Fruit fly (Drosophila melanogaster) whole organism, wandering third instar larva: ENCODE data around the gene Cont.

Source experiments
- Abd-B ChIP-seq: fragments of >200 bp; optimal IDR thresholded peaks from 2 replicates; lab custom pipeline; 2017; ENCODE audit warnings: missing biosample characterization, missing genetic modification characterization
- CG32264 ChIP-seq: fragments of 200-800 bp; sonication (Bioruptor generic); optimal IDR thresholded peaks from 2 replicates; lab custom pipeline; 2016; ENCODE audit warnings: missing biosample characterization, missing genetic modification characterization
- CG9705 ChIP-seq: fragments of 200-800 bp; sonication (Bioruptor generic); optimal IDR thresholded peaks from 2 replicates; lab custom pipeline; 2018; ENCODE audit warnings: missing biosample characterization, mild to moderate bottlenecking, missing genetic modification characterization
- CrebA ChIP-seq: fragments of 200-800 bp; sonication (Bioruptor generic); optimal IDR thresholded peaks from 2 replicates; lab custom pipeline; 2016; ENCODE audit warnings: missing biosample characterization, mild to moderate bottlenecking, missing genetic modification characterization, borderline replicate concordance
- Dif ChIP-seq: fragments of 200-275, 200-300 bp; sonication (Bioruptor generic); optimal IDR thresholded peaks from 2 replicates; lab custom pipeline; 2018; ENCODE audit warnings: missing biosample characterization, missing genetic modification characterization; ENCODE audit not compliant: partially characterized antibody
- GATAd ChIP-seq: sonication (Bioruptor generic); optimal IDR thresholded peaks from 2 replicates; lab custom pipeline; 2016; ENCODE audit warnings: missing biosample characterization, missing genetic modification characterization
- HLH106 ChIP-seq: fragments of 200-800 bp; optimal IDR thresholded peaks from 3 replicates; lab custom pipeline; 2019; ENCODE audit warnings: missing biosample characterization, mild to moderate bottlenecking, missing genetic modification characterization, moderate library complexity
- Hnf4 ChIP-seq: fragments of 200-800 bp; sonication (Bioruptor generic); optimal IDR thresholded peaks from 2 replicates; lab custom pipeline; 2016; ENCODE audit warnings: missing biosample characterization, mild to moderate bottlenecking, missing genetic modification characterization
- Hr78 ChIP-seq: fragments of >200 bp; optimal IDR thresholded peaks from 2 replicates; lab custom pipeline; 2017; ENCODE audit warnings: missing biosample characterization, missing genetic modification characterization
- Hr83 ChIP-seq: fragments of 200-300 bp; sonication (Bioruptor generic); optimal IDR thresholded peaks from 2 replicates; lab custom pipeline; 2016; ENCODE audit warnings: missing biosample characterization, mild to moderate bottlenecking, missing genetic modification characterization, moderate library complexity; ENCODE audit not compliant: poor library complexity, severe bottlenecking
- Jra ChIP-seq: sonication (Bioruptor generic); optimal IDR thresholded peaks from 2 replicates; lab custom pipeline; 2016; ENCODE audit warnings: missing biosample characterization, missing genetic modification characterization
- Mio ChIP-seq: sonication (Bioruptor generic); optimal IDR thresholded peaks from 2 replicates; lab custom pipeline; 2016; ENCODE audit warnings: missing biosample characterization, missing genetic modification characterization
- Myc ChIP-seq: fragments of >200 bp; optimal IDR thresholded peaks from 2 replicates; lab custom pipeline; 2017
- N ChIP-seq: fragments of >200 bp; optimal IDR thresholded peaks from 2 replicates; lab custom pipeline; 2018; ENCODE audit warnings: missing biosample characterization, missing external identifiers, missing genetic modification characterization
- OdsH ChIP-seq: fragments of 200-800 bp; sonication (Bioruptor generic); optimal IDR thresholded peaks from 2 replicates; lab custom pipeline; 2016; ENCODE audit warnings: missing biosample characterization, mild to moderate bottlenecking, missing genetic modification characterization
- Rel ChIP-seq, 2 experiments: fragments of 200-800 bp; sonication (Bioruptor generic) in 1 of 2; optimal IDR thresholded peaks; 2 replicates in 1 of 2; 3 replicates in 1 of 2; lab custom pipeline; 2016 to 2019; ENCODE audit warnings: mild to moderate bottlenecking in 2 of 2, missing biosample characterization in 2 of 2, missing genetic modification characterization in 2 of 2, moderate library complexity in 1 of 2
- Sp1 ChIP-seq: fragments of 200-800 bp; sonication (Bioruptor generic); optimal IDR thresholded peaks from 3 replicates; lab custom pipeline; 2019; ENCODE audit warnings: missing biosample characterization, mild to moderate bottlenecking, missing genetic modification characterization, moderate library complexity
- Vsx2 ChIP-seq: fragments of 200-300, 225-300 bp; sonication (Bioruptor generic); optimal IDR thresholded peaks from 2 replicates; lab custom pipeline; 2018; ENCODE audit warnings: missing biosample characterization, missing genetic modification characterization; ENCODE audit not compliant: partially characterized antibody
- br ChIP-seq: fragments of 200-800 bp; sonication (Bioruptor generic); optimal IDR thresholded peaks from 2 replicates; lab custom pipeline; 2016; ENCODE audit warnings: missing biosample characterization, missing genetic modification characterization
- brk ChIP-seq: fragments of 200-800 bp; sonication (Bioruptor generic); optimal IDR thresholded peaks from 2 replicates; lab custom pipeline; 2016; ENCODE audit warnings: missing biosample characterization, mild to moderate bottlenecking, missing genetic modification characterization
- dl ChIP-seq, 2 experiments: fragments of 175-275, 200-275 bp in 1 of 2; fragments of 200-275 bp in 1 of 2; sonication (Bioruptor generic); optimal IDR thresholded peaks; lab custom pipeline; 2018; ENCODE audit warnings: mild to moderate bottlenecking in 2 of 2, missing biosample characterization in 2 of 2, missing genetic modification characterization in 2 of 2, moderate library complexity in 2 of 2; ENCODE audit not compliant: partially characterized antibody in 2 of 2, insufficient read depth in 1 of 2
- dmrt93B ChIP-seq: fragments of 200-800 bp; sonication (Bioruptor generic); optimal IDR thresholded peaks from 2 replicates; lab custom pipeline; 2018; ENCODE audit warnings: missing biosample characterization, mild to moderate bottlenecking, missing genetic modification characterization
- dsf ChIP-seq: sonication (Bioruptor generic); optimal IDR thresholded peaks from 2 replicates; lab custom pipeline; 2016; ENCODE audit warnings: missing biosample characterization, missing genetic modification characterization, borderline replicate concordance
- ey ChIP-seq: fragments of 200-800 bp; sonication (Bioruptor generic); optimal IDR thresholded peaks from 2 replicates; lab custom pipeline; 2016; ENCODE audit warnings: missing biosample characterization, missing genetic modification characterization
- foxo ChIP-seq, 2 experiments: fragments of 200-800 bp; sonication (Bioruptor generic); optimal IDR thresholded peaks; 2 replicates in 1 of 2; 3 replicates in 1 of 2; lab custom pipeline; 2016 to 2017; ENCODE audit warnings: missing biosample characterization in 2 of 2, missing genetic modification characterization in 2 of 2
- fru ChIP-seq: fragments of 200-800 bp; sonication (Bioruptor generic); optimal IDR thresholded peaks from 3 replicates; lab custom pipeline; 2016; ENCODE audit warnings: missing biosample characterization, mild to moderate bottlenecking, missing genetic modification characterization
- h ChIP-seq: fragments of 200-800 bp; sonication (Bioruptor generic); optimal IDR thresholded peaks from 3 replicates; lab custom pipeline; 2016; ENCODE audit warnings: missing biosample characterization, mild to moderate bottlenecking, missing genetic modification characterization
- jim ChIP-seq: fragments of 175-275, 200-325 bp; sonication (Bioruptor generic); optimal IDR thresholded peaks from 2 replicates; lab custom pipeline; 2016; ENCODE audit warnings: missing biosample characterization, mild to moderate bottlenecking, missing genetic modification characterization
- lola ChIP-seq: fragments of >200 bp; optimal IDR thresholded peaks from 2 replicates; lab custom pipeline; 2017; ENCODE audit warnings: missing biosample characterization, missing genetic modification characterization
- pan ChIP-seq: fragments of >200 bp; optimal IDR thresholded peaks from 2 replicates; lab custom pipeline; 2017
- psq ChIP-seq: fragments of 200-800 bp; sonication (Bioruptor generic); optimal IDR thresholded peaks from 3 replicates; lab custom pipeline; 2017; ENCODE audit warnings: missing biosample characterization, mild to moderate bottlenecking, missing genetic modification characterization, moderate library complexity
- rgr ChIP-seq: fragments of 200-800 bp; sonication (Bioruptor generic); optimal IDR thresholded peaks from 3 replicates; lab custom pipeline; 2016; ENCODE audit warnings: missing biosample characterization, mild to moderate bottlenecking, missing genetic modification characterization
- sage ChIP-seq: fragments of 200-800 bp; sonication (Bioruptor generic); optimal IDR thresholded peaks from 2 replicates; lab custom pipeline; 2016; ENCODE audit warnings: missing biosample characterization, mild to moderate bottlenecking, missing genetic modification characterization
- sv ChIP-seq: fragments of 200-800 bp; sonication (Bioruptor generic); optimal IDR thresholded peaks from 3 replicates; lab custom pipeline; 2016; ENCODE audit warnings: missing biosample characterization, missing genetic modification characterization
- tai ChIP-seq: sonication (Bioruptor generic); optimal IDR thresholded peaks from 2 replicates; lab custom pipeline; 2016; ENCODE audit warnings: missing biosample characterization, missing genetic modification characterization
- usp ChIP-seq: fragments of >200 bp; optimal IDR thresholded peaks from 2 replicates; lab custom pipeline; 2017; ENCODE audit warnings: missing biosample characterization, missing genetic modification characterization
- woc ChIP-seq: sonication (Bioruptor generic); optimal IDR thresholded peaks from 2 replicates; lab custom pipeline; 2016; ENCODE audit warnings: missing biosample characterization, mild to moderate bottlenecking, missing genetic modification characterization

Cont gene

dm6 chr3R:4426730-4427129, 45.6 kb downstream of the Cont start, which contains the start of gene CG31525:
CG31525 (plus strand) TSS chr3R:4427030.
- TF ChIP-seq dl (GFP tag; optimal IDR thresholded peaks at IDR 0.05; lab: Kevin White, UChicago; ENCODE audit: insufficient read depth in 1 of 2, partially characterized antibody in 2 of 2) (no peak), Mio (GFP tag; lab: Kevin White, UChicago) (no peak), Hr78 (no peak), Hr83 (GFP tag; lab: Kevin White, UChicago) (no peak), pan (lab: Kevin White, UChicago) (no peak), brk (GFP tag; lab: Kevin White, UChicago) (no peak), ey (no peak), fru (GFP tag; lab: Kevin White, UChicago) (no peak), Sp1 (GFP tag; lab: Kevin White, UChicago) (no peak), OdsH (GFP tag; lab: Kevin White, UChicago) (no peak), rgr (GFP tag; lab: Kevin White, UChicago) (no peak), CG32264 (GFP tag; lab: Kevin White, UChicago) (no peak), Rel (GFP tag; optimal IDR thresholded peaks at IDR 0.05; lab: Kevin White, UChicago) (no peak), Rel (tag; optimal IDR thresholded peaks at IDR 0.05; lab: Kevin White, UChicago) (no peak), sv (no peak), woc (GFP tag; lab: Kevin White, UChicago) (no peak), lola (no peak)

DNA sequence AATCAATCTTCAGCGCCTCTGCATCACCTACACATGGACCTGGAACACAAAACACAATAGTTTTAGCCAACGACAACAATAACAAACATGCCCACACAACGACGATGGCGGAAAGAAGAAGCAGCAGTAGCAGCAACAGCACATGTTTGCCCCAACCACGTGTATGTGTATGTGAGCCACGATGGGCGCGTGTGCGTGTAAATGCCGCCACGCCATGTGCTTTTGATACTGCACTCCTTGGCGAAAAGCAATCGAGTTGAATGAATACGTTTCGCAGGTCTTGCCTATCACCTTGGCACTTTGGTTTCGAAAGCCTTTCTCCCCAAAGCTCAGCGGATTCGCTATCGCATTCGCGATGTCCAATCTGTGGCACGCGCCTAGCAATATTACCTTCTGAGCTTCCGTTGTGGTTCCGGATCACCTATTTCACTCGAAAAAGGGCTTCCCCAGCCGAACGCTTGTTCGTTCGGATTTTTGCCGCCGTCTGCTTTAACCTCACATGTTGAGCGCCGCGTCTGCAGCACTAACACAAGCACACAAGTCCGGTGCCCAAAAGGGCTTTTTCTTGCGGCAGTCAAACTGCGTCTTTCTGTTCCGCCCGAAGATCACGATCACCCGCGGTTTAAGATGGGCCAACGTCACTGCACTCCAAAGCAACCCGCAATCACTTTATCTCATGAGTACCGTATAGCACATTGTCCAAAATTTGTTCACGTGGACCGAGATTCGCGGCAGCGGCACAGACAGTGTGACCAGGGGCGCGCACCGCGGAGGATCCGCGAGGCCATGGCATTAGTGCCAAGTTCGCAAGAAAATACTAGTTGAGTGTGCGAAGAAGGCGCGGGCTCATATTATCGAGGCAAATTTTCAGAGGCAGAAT, 47.7 kb downstream of the Cont start, which contains the start of gene srl:
srl (minus strand) TSS at position 751 of the 880 bp plus-strand sequence.
- TF ChIP-seq usp (GFP tag; lab: Kevin White, UChicago) (no peak), Hr83 (GFP tag; lab: Kevin White, UChicago) (peak; percentile 40), tai (GFP tag; lab: Kevin White, UChicago) (no peak), Vsx2 (no peak), sv (no peak), Myc (lab: Kevin White, UChicago) (peak; percentile 61), Rel (GFP tag; optimal IDR thresholded peaks at IDR 0.05; lab: Kevin White, UChicago) (no peak), Rel (tag; optimal IDR thresholded peaks at IDR 0.05; lab: Kevin White, UChicago) (peak; percentile 66)

DNA sequence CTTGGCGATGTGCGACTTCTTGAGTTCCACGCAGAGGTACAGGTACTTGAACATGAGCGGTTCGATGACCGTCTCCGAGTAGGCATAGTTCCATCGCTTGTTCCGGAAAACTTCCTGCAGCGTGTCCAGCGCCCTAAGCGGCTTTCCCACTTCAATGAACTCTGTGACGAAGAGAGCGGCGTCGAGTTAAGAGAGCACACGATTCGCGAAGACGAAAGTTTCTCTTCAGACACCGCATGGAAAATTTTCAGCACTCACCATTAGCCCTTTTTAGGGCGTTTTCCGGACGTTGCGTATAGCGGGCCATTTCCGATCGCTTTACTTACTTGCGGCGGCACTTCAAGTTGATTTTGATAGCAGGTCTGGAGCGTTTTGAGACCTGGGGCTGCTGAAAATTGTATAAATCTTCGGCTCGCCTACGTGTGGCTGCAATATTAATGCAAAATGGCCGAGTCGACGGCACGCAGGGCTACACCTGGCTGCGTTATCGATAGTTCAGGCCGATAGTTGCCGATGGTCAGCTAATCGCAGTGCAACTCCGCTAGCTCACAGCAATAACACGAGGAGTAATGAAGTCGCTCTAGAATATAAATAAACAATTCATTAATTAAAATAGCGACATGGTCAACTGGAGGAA, 52.5 kb downstream of the Cont start, which contains the start of the genes eIF3a and CG1074:
eIF3a (minus strand) TSS at position 455 of the 637 bp plus-strand sequence.
CG1074 (plus strand) TSS at position 525 of the 637 bp plus-strand sequence.
- TF ChIP-seq Sp1 (GFP tag; lab: Kevin White, UChicago) (peak; percentile 73), usp (GFP tag; lab: Kevin White, UChicago) (no peak), foxo (GFP tag; optimal IDR thresholded peaks at IDR 0.05; lab: Kevin White, UChicago) (peak in 1 of 2 experiments; percentile 12), dmrt93B (GFP tag; lab: Kevin White, UChicago) (no peak), sage (GFP tag; lab: Kevin White, UChicago) (no peak), N (GFP tag; lab: Kevin White, UChicago) (no peak), woc (GFP tag; lab: Kevin White, UChicago) (no peak), dsf (no peak), Mio (GFP tag; lab: Kevin White, UChicago) (no peak), GATAd (GFP tag; lab: Kevin White, UChicago) (no peak), tai (GFP tag; lab: Kevin White, UChicago) (no peak), rgr (GFP tag; lab: Kevin White, UChicago) (peak; percentile 80), psq (GFP tag; lab: Kevin White, UChicago) (peak; percentile 43), CG32264 (GFP tag; lab: Kevin White, UChicago) (no peak), Hnf4 (GFP tag; lab: Kevin White, UChicago) (no peak), sv (no peak), lola (no peak), jim (GFP tag; lab: Kevin White, UChicago) (no peak), brk (GFP tag; lab: Kevin White, UChicago) (no peak), CrebA (GFP tag; lab: Kevin White, UChicago) (no peak), ey (peak; percentile 51), HLH106 (tag; lab: Kevin White, UChicago) (peak; percentile 61), h (GFP tag; lab: Kevin White, UChicago) (peak; percentile 81), Vsx2 (no peak), dl (GFP tag; optimal IDR thresholded peaks at IDR 0.05; lab: Kevin White, UChicago; ENCODE audit: insufficient read depth in 1 of 2, partially characterized antibody in 2 of 2) (no peak), OdsH (GFP tag; lab: Kevin White, UChicago) (peak; percentile 74), Dif (GFP tag; lab: Kevin White, UChicago) (peak; percentile 47), Hr83 (GFP tag; lab: Kevin White, UChicago) (peak; percentile 98), Myc (lab: Kevin White, UChicago) (peak; percentile 78), br (GFP tag; lab: Kevin White, UChicago) (no peak), Jra (GFP tag; lab: Kevin White, UChicago) (no peak), Abd-B (GFP tag; lab: Kevin White, UChicago) (no peak), CG9705 (GFP tag; lab: Kevin White, UChicago) (peak; percentile 49), Rel (GFP tag; optimal IDR thresholded peaks at IDR 0.05; lab: Kevin White, UChicago) (no peak), Rel (tag; optimal IDR thresholded peaks at IDR 0.05; lab: Kevin White, UChicago) (peak; percentile 47), Hr78 (no peak), pan (lab: Kevin White, UChicago) (no peak), fru (GFP tag; lab: Kevin White, UChicago) (no peak)
